Worm (Caenorhabditis elegans): ENCODE measurements around the gene atf-6.

DNA sequence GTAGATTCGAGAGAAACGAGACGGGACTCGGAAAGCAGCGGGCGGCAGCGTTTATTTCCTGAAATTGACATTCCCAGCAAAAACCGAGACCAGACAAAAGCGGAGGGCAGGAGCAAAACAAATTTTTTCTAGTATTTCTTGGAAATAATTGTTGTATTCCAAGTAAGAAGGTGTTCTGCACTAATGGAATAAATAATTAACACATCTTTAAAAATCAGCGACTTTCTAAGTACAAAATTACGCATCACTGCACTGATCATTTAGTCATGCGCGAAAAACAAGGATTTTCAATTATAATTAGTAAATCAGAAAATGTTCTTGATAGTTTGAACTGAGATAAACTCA lies 35.7 kb downstream of the atf-6 start:
- TF ChIP-seq nhr-71 (tag; optimal IDR thresholded peaks at IDR 0.05) (peak; percentile 81), skn-1 (tag; optimal IDR thresholded peaks at IDR 0.05) (no peak), unc-130 (tag; optimal IDR thresholded peaks at IDR 0.05) (no peak), alr-1 (tag; optimal IDR thresholded peaks at IDR 0.05; ENCODE audit: borderline replicate concordance) (no peak), nhr-28 (tag; optimal IDR thresholded peaks at IDR 0.05) (no peak), swsn-7 (tag; optimal IDR thresholded peaks at IDR 0.05) (peak; percentile 26), isw-1 (GFP tag; IDR thresholded peaks at IDR 0.05) (no peak), efl-1 (optimal IDR thresholded peaks at IDR 0.05) (no peak), efl-1 (GFP tag; optimal IDR thresholded peaks at IDR 0.05 in 1 of 2) (no peak), lin-39 (tag; optimal IDR thresholded peaks at IDR 0.05) (no peak), mdl-1 (tag; optimal IDR thresholded peaks at IDR 0.05) (no peak), zip-4 (GFP tag; optimal IDR thresholded peaks at IDR 0.05) (no peak)
